Worm (Caenorhabditis elegans) whole organism, L1 larva: Measurements from ENCODE around the gene sra-28.

Experiments
- ceh-63 ChIP-seq: fragments of 200-800 bp; sonication (Bioruptor generic); optimal IDR thresholded peaks from 2 replicates; lab custom pipeline; 2018; ENCODE audit warnings: mild to moderate bottlenecking, missing genetic modification characterization, missing compliant biosample characterization
- ceh-82 ChIP-seq, 3 experiments: fragments of 150-350 bp in 1 of 3; sonication (generic microtip) in 2 of 3; optimal IDR thresholded peaks; 2 replicates each; lab custom pipeline; 2014 to 2017; ENCODE audit warnings: missing biosample characterization in 3 of 3, missing genetic modification characterization in 3 of 3
- fkh-8 ChIP-seq: sonication (generic microtip); optimal IDR thresholded peaks from 2 replicates; lab custom pipeline; 2016; ENCODE audit warnings: mild to moderate bottlenecking, missing genetic modification characterization, missing compliant biosample characterization
- lin-13 ChIP-seq: fragments of 150-350 bp; optimal IDR thresholded peaks from 2 replicates; lab custom pipeline; 2014; ENCODE audit warnings: missing biosample characterization, missing genetic modification reagents, missing genetic modification characterization
- lin-39 ChIP-seq: fragments of 150-350 bp; optimal IDR thresholded peaks from 2 replicates; lab custom pipeline; 2014; ENCODE audit warnings: missing biosample characterization, missing genetic modification reagents, missing genetic modification characterization
- nhr-237 ChIP-seq: fragments of 150-350 bp; optimal IDR thresholded peaks from 2 replicates; lab custom pipeline; 2014; ENCODE audit warnings: missing biosample characterization, missing genetic modification characterization
- snpc-4 ChIP-seq: fragments of 150-350 bp; optimal IDR thresholded peaks from 2 replicates; lab custom pipeline; 2014; ENCODE audit warnings: missing biosample characterization, missing genetic modification characterization
- unc-62 ChIP-seq: fragments of 150-350 bp; optimal IDR thresholded peaks from 2 replicates; lab custom pipeline; 2014; ENCODE audit warnings: missing biosample characterization, missing genetic modification reagents, missing genetic modification characterization

DNA sequence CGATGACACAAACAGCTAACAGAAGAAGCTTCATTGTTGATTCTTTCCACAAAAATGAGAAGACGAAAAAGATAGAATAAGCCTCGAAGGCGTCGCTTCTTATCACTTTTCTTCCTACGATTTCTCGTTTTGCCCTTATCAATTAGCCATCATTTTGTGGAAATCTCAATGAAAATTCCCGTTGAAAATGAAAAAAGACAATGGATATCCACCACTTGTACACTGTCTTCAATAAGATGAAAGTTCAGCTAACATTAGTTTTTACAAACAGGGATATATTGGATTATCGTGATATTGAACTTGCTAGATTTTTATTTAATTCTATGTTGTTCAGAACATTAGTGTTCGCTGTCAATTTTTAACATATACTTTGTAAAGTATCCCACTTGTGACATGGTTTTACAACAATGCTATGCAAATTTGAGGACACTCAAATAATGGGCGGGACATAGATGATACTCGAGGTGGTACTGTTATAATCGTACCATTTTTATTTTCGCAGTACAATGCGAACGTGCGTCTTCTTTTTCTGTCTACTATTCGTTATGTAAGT, 6.9 kb downstream of the sra-28 start, which contains the start of the genes F18C5.5 and F18C5.9:
- TF ChIP-seq ceh-63 (GFP tag; lab: Kevin White, UChicago) = no peak
- TF ChIP-seq lin-13 (GFP tag; lab: Kevin White, UChicago) = no peak
- no peak for TF ChIP-seq fkh-8 (tag; lab: Kevin White, UChicago)
- TF ChIP-seq lin-39 (tag; lab: Kevin White, UChicago) = no peak
- TF ChIP-seq ceh-82 (tag; optimal IDR thresholded peaks at IDR 0.05; lab: Kevin White, UChicago) = no peak
- no peak for TF ChIP-seq unc-62 (GFP tag; lab: Kevin White, UChicago)
- TF ChIP-seq nhr-237 (tag; lab: Kevin White, UChicago) = no peak
- no peak for TF ChIP-seq snpc-4 (tag; lab: Kevin White, UChicago)
